Fruit fly (Drosophila melanogaster) whole organism: Measurements from ENCODE around the gene CG43052.

ENCODE experiments used
- CG8478 ChIP-seq: fragments of >200 bp; optimal IDR thresholded peaks from 2 replicates; lab custom pipeline; 2018; ENCODE audit warnings: inconsistent platforms
- Dll ChIP-seq: fragments of >200 bp; optimal IDR thresholded peaks from 2 replicates; lab custom pipeline; 2017
- EcR ChIP-seq, 2 experiments: fragments of >200 bp; optimal IDR thresholded peaks; 2 replicates each; lab custom pipeline; 2017; ENCODE audit warnings: missing biosample characterization in 2 of 2, missing genetic modification characterization in 2 of 2, missing genetic modification reagents in 2 of 2
- pan ChIP-seq: fragments of >200 bp; optimal IDR thresholded peaks from 2 replicates; lab custom pipeline; 2017
- psq ChIP-seq: fragments of >200 bp; optimal IDR thresholded peaks from 2 replicates; lab custom pipeline; 2017
- usp ChIP-seq: fragments of >200 bp; optimal IDR thresholded peaks from 2 replicates; lab custom pipeline; 2017; ENCODE audit warnings: missing biosample characterization, missing genetic modification characterization, mixed read lengths

The CG43052 gene

dm6 chr2L:14368833-14369232 lies 17.0 kb downstream of the CG43052 start:
- TF ChIP-seq CG8478 (lab: Kevin White, UChicago) = no peak

DNA sequence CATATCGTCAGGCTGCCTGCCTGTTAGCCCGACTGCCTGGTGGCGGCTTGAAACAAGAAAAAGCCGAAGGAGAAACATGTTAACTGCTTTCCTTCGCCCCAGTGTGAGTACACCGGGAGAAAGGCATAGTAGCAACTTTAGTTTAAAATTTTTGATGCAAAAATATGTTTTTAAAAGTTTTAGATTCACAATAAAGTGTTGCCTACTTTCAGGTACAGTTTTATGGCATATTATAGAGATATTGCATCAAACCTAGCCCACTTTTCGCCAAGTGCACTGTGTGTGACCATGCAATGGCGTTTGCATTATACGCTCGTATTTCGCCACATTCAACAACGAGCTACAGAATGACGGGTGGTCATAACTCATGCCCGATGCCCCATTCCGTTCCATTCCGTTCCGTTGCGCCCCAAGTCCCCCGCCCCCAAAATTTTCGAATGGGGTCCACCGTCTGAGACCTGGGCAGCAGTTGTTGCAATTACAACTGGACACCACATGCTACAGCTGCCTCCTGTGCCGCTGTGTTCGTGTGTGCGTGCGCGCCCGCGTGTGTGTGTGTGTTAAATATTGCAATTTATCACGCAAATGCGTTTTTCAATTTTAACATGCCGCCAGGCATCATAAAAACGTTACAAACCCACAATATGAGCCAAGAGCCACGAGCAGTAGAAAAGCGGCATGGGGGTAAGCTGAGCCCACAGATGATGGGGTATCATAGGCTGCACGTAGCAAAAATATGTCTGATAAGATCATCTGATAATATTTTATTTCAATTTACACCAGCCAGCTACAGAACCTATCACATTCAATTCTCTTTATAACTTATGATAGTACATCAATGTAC lies 18.3 kb downstream of the CG43052 start:
- no peak for TF ChIP-seq usp (GFP tag; lab: Kevin White, UChicago)
- TF ChIP-seq psq = no peak
- TF ChIP-seq CG8478 (lab: Kevin White, UChicago) = no peak
- TF ChIP-seq EcR (GFP tag; optimal IDR thresholded peaks at IDR 0.05; lab: Kevin White, UChicago) = no peak
- no peak for TF ChIP-seq Dll (lab: Kevin White, UChicago)
- TF ChIP-seq pan (lab: Kevin White, UChicago) = peak; percentile 53

dm6 chr2L:14370777-14371096 lies 18.9 kb downstream of the CG43052 start:
- TF ChIP-seq usp (GFP tag; lab: Kevin White, UChicago) (no peak), CG8478 (lab: Kevin White, UChicago) (no peak), Dll (lab: Kevin White, UChicago) (no peak), EcR (GFP tag; optimal IDR thresholded peaks at IDR 0.05; lab: Kevin White, UChicago) (no peak), psq (no peak), pan (lab: Kevin White, UChicago) (no peak)

- no peak for TF ChIP-seq usp (GFP tag; lab: Kevin White, UChicago)
- no peak for TF ChIP-seq pan (lab: Kevin White, UChicago)
- no peak for TF ChIP-seq EcR (GFP tag; optimal IDR thresholded peaks at IDR 0.05; lab: Kevin White, UChicago)
- TF ChIP-seq CG8478 (lab: Kevin White, UChicago) = no peak
- TF ChIP-seq psq = no peak
- no peak for TF ChIP-seq Dll (lab: Kevin White, UChicago)
Measured at dm6 chr2L:14372254-14372717, 20.4 kb downstream of the CG43052 start.

- TF ChIP-seq EcR (GFP tag; optimal IDR thresholded peaks at IDR 0.05; lab: Kevin White, UChicago) (no peak), usp (GFP tag; lab: Kevin White, UChicago) (no peak), pan (lab: Kevin White, UChicago) (no peak), psq (no peak), Dll (lab: Kevin White, UChicago) (no peak), CG8478 (lab: Kevin White, UChicago) (no peak)
Measured at dm6 chr2L:14373250-14373649, 21.4 kb downstream of the CG43052 start.

DNA sequence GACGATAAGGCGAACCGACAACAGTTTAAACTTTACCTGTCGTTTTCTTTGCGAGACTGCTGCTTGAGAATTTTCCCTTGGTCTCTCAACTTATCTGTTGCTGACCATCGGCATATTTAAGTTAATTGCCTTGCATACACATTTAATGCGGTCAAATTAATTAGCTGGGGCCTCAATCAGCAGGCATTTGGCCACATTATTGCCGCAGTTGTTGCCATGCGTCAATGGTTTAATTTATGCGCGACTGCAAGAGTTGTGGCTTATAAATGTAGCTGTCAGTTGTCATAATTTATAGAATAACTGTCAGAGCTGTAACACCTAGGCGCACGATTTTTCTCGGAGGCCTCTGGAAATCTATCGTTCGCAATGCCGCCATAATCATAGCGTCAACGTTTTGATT lies 22.1 kb downstream of the CG43052 start:
- TF ChIP-seq psq = no peak
- no peak for TF ChIP-seq CG8478 (lab: Kevin White, UChicago)

dm6 chr2L:14376484-14377254 lies 24.8 kb downstream of the CG43052 start:
- TF ChIP-seq EcR (GFP tag; optimal IDR thresholded peaks at IDR 0.05; lab: Kevin White, UChicago) (no peak), pan (lab: Kevin White, UChicago) (no peak), Dll (lab: Kevin White, UChicago) (no peak), usp (GFP tag; lab: Kevin White, UChicago) (no peak), psq (no peak), CG8478 (lab: Kevin White, UChicago) (no peak)

- no peak for TF ChIP-seq Dll (lab: Kevin White, UChicago)
- no peak for TF ChIP-seq psq
- TF ChIP-seq usp (GFP tag; lab: Kevin White, UChicago) = no peak
- no peak for TF ChIP-seq EcR (GFP tag; optimal IDR thresholded peaks at IDR 0.05; lab: Kevin White, UChicago)
- TF ChIP-seq CG8478 (lab: Kevin White, UChicago) = no peak
- TF ChIP-seq pan (lab: Kevin White, UChicago) = no peak
Measured at dm6 chr2L:14381072-14381471, 29.2 kb downstream of the CG43052 start, which contains the start of gene ppk. TSS of gene ppk (minus strand) at chr2L:14381172.

- TF ChIP-seq Dll (lab: Kevin White, UChicago) = no peak
- TF ChIP-seq EcR (GFP tag; optimal IDR thresholded peaks at IDR 0.05; lab: Kevin White, UChicago) = no peak
- TF ChIP-seq pan (lab: Kevin White, UChicago) = no peak
- TF ChIP-seq psq = no peak
- TF ChIP-seq CG8478 (lab: Kevin White, UChicago) = no peak
- TF ChIP-seq usp (GFP tag; lab: Kevin White, UChicago) = no peak
Measured at dm6 chr2L:14381881-14382280, 30.0 kb downstream of the CG43052 start.

- TF ChIP-seq CG8478 (lab: Kevin White, UChicago) (no peak), EcR (GFP tag; optimal IDR thresholded peaks at IDR 0.05; lab: Kevin White, UChicago) (no peak), usp (GFP tag; lab: Kevin White, UChicago) (no peak), Dll (lab: Kevin White, UChicago) (no peak), pan (lab: Kevin White, UChicago) (no peak), psq (no peak)
Measured at dm6 chr2L:14386522-14386921, 34.6 kb downstream of the CG43052 start.

dm6 chr2L:14388448-14388847 lies 36.6 kb downstream of the CG43052 start:
- TF ChIP-seq EcR (GFP tag; optimal IDR thresholded peaks at IDR 0.05; lab: Kevin White, UChicago) (no peak), usp (GFP tag; lab: Kevin White, UChicago) (no peak), psq (no peak), pan (lab: Kevin White, UChicago) (no peak), CG8478 (lab: Kevin White, UChicago) (no peak), Dll (lab: Kevin White, UChicago) (no peak)

dm6 chr2L:14393527-14393926 lies 41.6 kb downstream of the CG43052 start:
- no peak for TF ChIP-seq usp (GFP tag; lab: Kevin White, UChicago)
- TF ChIP-seq psq = no peak
- no peak for TF ChIP-seq EcR (GFP tag; optimal IDR thresholded peaks at IDR 0.05; lab: Kevin White, UChicago)
- no peak for TF ChIP-seq CG8478 (lab: Kevin White, UChicago)
- TF ChIP-seq Dll (lab: Kevin White, UChicago) = no peak
- no peak for TF ChIP-seq pan (lab: Kevin White, UChicago)
